Worm (Caenorhabditis elegans) whole organism, L1 larva: Measurements from ENCODE around the gene F48E8.8.

Experiments
- aly-2 ChIP-seq: fragments of 150-350 bp; optimal IDR thresholded peaks from 2 replicates; lab custom pipeline; 2014; ENCODE audit warnings: missing biosample characterization, missing genetic modification characterization
- blmp-1 ChIP-seq: fragments of 150-350 bp; optimal IDR thresholded peaks from 2 replicates; lab custom pipeline; 2014; ENCODE audit warnings: missing biosample characterization, missing genetic modification characterization
- dsc-1 ChIP-seq: sonication (generic microtip); optimal IDR thresholded peaks from 2 replicates; lab custom pipeline; 2016; ENCODE audit warnings: mild to moderate bottlenecking, missing genetic modification characterization, missing compliant biosample characterization
- elt-2 ChIP-seq: sonication (generic microtip); optimal IDR thresholded peaks from 2 replicates; lab custom pipeline; 2016; ENCODE audit warnings: missing genetic modification characterization, mild to moderate bottlenecking, inconsistent platforms, missing compliant biosample characterization, missing genetic modification reagents
- lin-13 ChIP-seq: fragments of 150-350 bp; optimal IDR thresholded peaks from 2 replicates; lab custom pipeline; 2014; ENCODE audit warnings: missing biosample characterization, missing genetic modification reagents, missing genetic modification characterization
- lin-39 ChIP-seq: fragments of 150-350 bp; optimal IDR thresholded peaks from 2 replicates; lab custom pipeline; 2014; ENCODE audit warnings: missing biosample characterization, missing genetic modification reagents, missing genetic modification characterization
- snpc-4 ChIP-seq: fragments of 150-350 bp; optimal IDR thresholded peaks from 2 replicates; lab custom pipeline; 2014; ENCODE audit warnings: missing biosample characterization, missing genetic modification characterization
- tbx-2 ChIP-seq: sonication (generic microtip); optimal IDR thresholded peaks from 2 replicates; lab custom pipeline; 2016; ENCODE audit warnings: missing genetic modification characterization, missing compliant biosample characterization
- unc-62 ChIP-seq: fragments of 150-350 bp; optimal IDR thresholded peaks from 2 replicates; lab custom pipeline; 2014; ENCODE audit warnings: missing biosample characterization, missing genetic modification reagents, missing genetic modification characterization
- zag-1 ChIP-seq: fragments of 150-350 bp; optimal IDR thresholded peaks from 2 replicates; lab custom pipeline; 2014; ENCODE audit warnings: missing biosample characterization, missing genetic modification characterization

DNA sequence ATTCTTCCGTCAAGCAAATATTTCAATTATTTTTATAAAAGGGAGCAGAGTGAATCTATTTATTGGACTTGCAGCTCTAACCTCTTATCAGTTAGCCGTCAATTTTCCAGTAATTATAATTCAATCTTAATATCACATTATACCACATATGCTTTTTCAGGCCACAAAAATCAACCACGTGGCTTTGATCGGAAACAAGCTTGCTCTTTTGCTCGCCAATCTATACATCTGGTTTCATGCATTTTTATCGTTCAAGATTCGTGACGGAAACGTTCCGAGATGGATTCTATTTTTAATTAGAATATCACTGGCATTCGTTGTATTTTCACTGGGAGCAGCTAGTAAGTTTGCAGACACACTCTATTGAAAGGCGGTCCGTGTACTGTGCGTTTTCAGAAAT lies 42.6 kb downstream of the F48E8.8 start:
- no peak for TF ChIP-seq snpc-4 (tag; lab: Kevin White, UChicago)
- no peak for TF ChIP-seq blmp-1 (tag; lab: Kevin White, UChicago)
- TF ChIP-seq dsc-1 (tag; lab: Kevin White, UChicago), result peak; percentile 82
- no peak for TF ChIP-seq lin-13 (GFP tag; lab: Kevin White, UChicago)
- no peak for TF ChIP-seq aly-2
- TF ChIP-seq lin-39 (tag; lab: Kevin White, UChicago), result no peak
- TF ChIP-seq unc-62 (GFP tag; lab: Kevin White, UChicago), result no peak
- TF ChIP-seq zag-1 (tag; lab: Kevin White, UChicago), result no peak
- no peak for TF ChIP-seq elt-2 (tag; lab: Kevin White, UChicago)
- TF ChIP-seq tbx-2 (tag; lab: Kevin White, UChicago), result no peak
